1 worm cellular context compared by ENCODE assay signal in genomic region chrIII:8689143-8689542, ce11.
TF ChIP-seq lines count a peak whose summit lies in the region.

No protein-coding gene starts in this region.

TF ChIP-seq in whole organism, young adult, 124 proteins besides CTCF, POLR2A, EP300 and RAD21 (continued from another document):
- TF ChIP-seq athp-1 (tag; optimal IDR thresholded peaks at IDR 0.05; lab: Kevin White, UChicago) (no peak), tlf-1 (GFP tag; optimal IDR thresholded peaks at IDR 0.05; lab: Kevin White, UChicago) (no peak), hmg-1.2 (GFP tag; IDR thresholded peaks at IDR 0.05; lab: Robert Waterston, UW) (no peak), madf-10 (tag; optimal IDR thresholded peaks at IDR 0.05; lab: Kevin White, UChicago) (no peak), tbx-9 (tag; optimal IDR thresholded peaks at IDR 0.05; lab: Kevin White, UChicago; ENCODE audit: borderline replicate concordance) (no peak), egrh-3 (GFP tag; IDR thresholded peaks at IDR 0.05; lab: Robert Waterston, UW) (no peak), zim-3 (tag; optimal IDR thresholded peaks at IDR 0.05; lab: Kevin White, UChicago) (no peak), cebp-1 (GFP tag; IDR thresholded peaks at IDR 0.05; lab: Robert Waterston, UW) (no peak), cebp-1 (tag; optimal IDR thresholded peaks at IDR 0.05; lab: Kevin White, UChicago) (no peak), lsy-27 (tag; optimal IDR thresholded peaks at IDR 0.05; lab: Kevin White, UChicago; ENCODE audit: borderline replicate concordance, insufficient read depth) (no peak), madf-6 (GFP tag; IDR thresholded peaks at IDR 0.05; lab: Robert Waterston, UW) (peak; percentile 92)
